Worm (Caenorhabditis elegans) whole organism, early embryonic: Measurements from ENCODE around the gene str-64.

Experiments used
- ama-1 ChIP-seq: fragments of 150-350 bp; optimal IDR thresholded peaks from 2 replicates; lab custom pipeline; 2014
- ets-7 ChIP-seq: sonication (generic microtip); optimal IDR thresholded peaks from 2 replicates; lab custom pipeline; 2016; ENCODE audit warnings: missing genotype, missing genetic modification characterization, missing compliant biosample characterization
- scrt-1 ChIP-seq: fragments of 200-800 bp; sonication (Bioruptor generic); IDR thresholded peaks from 2 replicates; pipeline ENCODE4 v1.3.6; 2022; ENCODE audit warnings: missing genetic modification characterization, missing compliant biosample characterization
- tra-4 ChIP-seq: sonication (generic microtip); optimal IDR thresholded peaks from 2 replicates; lab custom pipeline; 2017; ENCODE audit warnings: missing genetic modification characterization, missing compliant biosample characterization

ce11 chrV:3257277-3257676 is 25.8 kb upstream of the str-64 start, which contains the start of gene T28A11.22:
- TF ChIP-seq ets-7 (tag; lab: Kevin White, UChicago) (no peak), ama-1 (lab: Kevin White, UChicago) (no peak), tra-4 (tag; lab: Kevin White, UChicago) (no peak), scrt-1 (no peak)
